Fruit fly (Drosophila melanogaster) whole organism, embryonic: ENCODE measurements around the gene Iyd.

ENCODE experiments used
- Antp ChIP-seq: fragments of 200-800 bp; sonication (Bioruptor generic); optimal IDR thresholded peaks from 3 replicates; lab custom pipeline; 2016; ENCODE audit warnings: missing biosample characterization, missing genetic modification characterization
- BEAF-32 ChIP-seq: fragments of 200-800 bp; sonication (Bioruptor generic); optimal IDR thresholded peaks from 3 replicates; lab custom pipeline; 2017; ENCODE audit warnings: missing biosample characterization, missing genetic modification characterization, mild to moderate bottlenecking, moderate library complexity, missing genetic modification reagents
- CG10267 ChIP-seq: fragments of 200-800 bp; sonication (Bioruptor generic); optimal IDR thresholded peaks from 2 replicates; lab custom pipeline; 2018; ENCODE audit warnings: missing biosample characterization, mild to moderate bottlenecking, missing genetic modification characterization, moderate library complexity
- CG10321 ChIP-seq: fragments of 200-800 bp; sonication (Bioruptor generic); IDR thresholded peaks from 2 replicates; pipeline ENCODE4 v1.3.6; 2022; ENCODE audit warnings: missing biosample characterization, missing genetic modification characterization
- CG11504 ChIP-seq: fragments of 200-800 bp; sonication (Bioruptor generic); optimal IDR thresholded peaks from 3 replicates; lab custom pipeline; 2019; ENCODE audit warnings: missing biosample characterization, mild to moderate bottlenecking, missing genetic modification characterization, moderate library complexity
- CG12769 ChIP-seq: fragments of 200-800 bp; sonication (Bioruptor generic); optimal IDR thresholded peaks from 2 replicates; lab custom pipeline; 2019; ENCODE audit warnings: missing biosample characterization, mild to moderate bottlenecking, missing genetic modification characterization, moderate library complexity
- CG13624 ChIP-seq: fragments of 200-800 bp; sonication (Bioruptor generic); optimal IDR thresholded peaks from 2 replicates; lab custom pipeline; 2016; ENCODE audit warnings: missing biosample characterization, missing genetic modification characterization
- CG13894 ChIP-seq: fragments of 200-800 bp; sonication (Bioruptor generic); optimal IDR thresholded peaks from 3 replicates; lab custom pipeline; 2018; ENCODE audit warnings: missing biosample characterization, mild to moderate bottlenecking, missing genetic modification characterization, moderate library complexity
- CG14441 ChIP-seq: fragments of 200-800 bp; sonication (Bioruptor generic); IDR thresholded peaks from 2 replicates; pipeline ENCODE4 v1.3.6; 2022; ENCODE audit warnings: missing biosample characterization, missing genetic modification characterization
- CG15479 ChIP-seq: fragments of 200-800 bp; sonication (Bioruptor generic); optimal IDR thresholded peaks from 3 replicates; lab custom pipeline; 2019; ENCODE audit warnings: missing biosample characterization, mild to moderate bottlenecking, missing genetic modification characterization, moderate library complexity
- CG17912 ChIP-seq: fragments of 200-800 bp; sonication (Bioruptor generic); optimal IDR thresholded peaks from 2 replicates; lab custom pipeline; 2018; ENCODE audit warnings: missing biosample characterization, mild to moderate bottlenecking, missing genetic modification characterization
- CG2129 ChIP-seq: fragments of 200-800 bp; sonication (Bioruptor generic); IDR thresholded peaks from 2 replicates; pipeline ENCODE4 v1.3.6; 2022; ENCODE audit warnings: missing biosample characterization, missing genetic modification characterization; ENCODE audit not compliant: partially characterized antibody
- CG2875 ChIP-seq: fragments of 200-800 bp; sonication (Bioruptor generic); optimal IDR thresholded peaks from 2 replicates; lab custom pipeline; 2017; ENCODE audit warnings: missing biosample characterization, mild to moderate bottlenecking, missing genetic modification characterization, missing genetic modification reagents
- CG30431 ChIP-seq: fragments of 200-800 bp; sonication (Bioruptor generic); optimal IDR thresholded peaks from 2 replicates; lab custom pipeline; 2017; ENCODE audit warnings: missing biosample characterization, missing genetic modification characterization
- CG31224 ChIP-seq: fragments of 200-800 bp; sonication (Bioruptor generic); IDR thresholded peaks from 2 replicates; pipeline ENCODE4 v1.3.6; 2022; ENCODE audit warnings: missing biosample characterization, missing genetic modification characterization
- CG31388 ChIP-seq: fragments of 200-800 bp; sonication (Bioruptor generic); optimal IDR thresholded peaks from 2 replicates; lab custom pipeline; 2016; ENCODE audit warnings: missing biosample characterization, missing genetic modification characterization
- CG3281 ChIP-seq: fragments of 200-800 bp; sonication (Bioruptor generic); optimal IDR thresholded peaks from 3 replicates; lab custom pipeline; 2017; ENCODE audit warnings: missing biosample characterization, mild to moderate bottlenecking, missing genetic modification characterization
- CG34422 ChIP-seq: fragments of 200-800 bp; sonication (Bioruptor generic); IDR thresholded peaks from 3 replicates; pipeline ENCODE4 v1.3.6; 2022; ENCODE audit warnings: missing biosample characterization, missing genetic modification characterization
- CG4404 ChIP-seq: fragments of 200-800 bp; sonication (Bioruptor generic); IDR thresholded peaks from 2 replicates; pipeline ENCODE4 v1.3.6; 2022; ENCODE audit warnings: missing biosample characterization, missing genetic modification characterization
- CG4854 ChIP-seq: fragments of 200-800 bp; sonication (Bioruptor generic); optimal IDR thresholded peaks from 2 replicates; lab custom pipeline; 2016; ENCODE audit warnings: missing biosample characterization, missing genetic modification characterization, inconsistent platforms
- CG7928 ChIP-seq: fragments of 200-800 bp; sonication (Bioruptor generic); optimal IDR thresholded peaks from 2 replicates; lab custom pipeline; 2017; ENCODE audit warnings: missing biosample characterization, mild to moderate bottlenecking, missing genetic modification characterization
- CG8478 ChIP-seq: fragments of >200 bp; optimal IDR thresholded peaks from 2 replicates; lab custom pipeline; 2018
- CG9727 ChIP-seq: fragments of 200-800 bp; sonication (Bioruptor generic); optimal IDR thresholded peaks from 3 replicates; lab custom pipeline; 2017; ENCODE audit warnings: missing biosample characterization, mild to moderate bottlenecking, missing genetic modification characterization
- D19B ChIP-seq: fragments of 200-800 bp; sonication (Bioruptor generic); optimal IDR thresholded peaks from 2 replicates; lab custom pipeline; 2017; ENCODE audit warnings: missing biosample characterization, mild to moderate bottlenecking, missing genetic modification characterization
- Dfd ChIP-seq, 2 experiments: fragments of >200 bp; optimal IDR thresholded peaks; 2 replicates each; lab custom pipeline; 2017; ENCODE audit warnings: missing biosample characterization in 2 of 2, missing genetic modification characterization in 2 of 2
- E2f2 ChIP-seq: fragments of 200-800 bp; sonication (Bioruptor generic); IDR thresholded peaks from 2 replicates; pipeline ENCODE4 v1.3.6; 2022; ENCODE audit warnings: missing biosample characterization, missing genetic modification characterization
- ERR ChIP-seq: fragments of 200-800 bp; sonication (Bioruptor generic); optimal IDR thresholded peaks from 2 replicates; lab custom pipeline; 2016; ENCODE audit warnings: missing biosample characterization, missing genetic modification characterization
- Fer2 ChIP-seq: fragments of 200-800 bp; sonication (Bioruptor generic); optimal IDR thresholded peaks from 2 replicates; lab custom pipeline; 2018; ENCODE audit warnings: missing biosample characterization, mild to moderate bottlenecking, missing genetic modification characterization, moderate library complexity
- NC2β ChIP-seq: fragments of 200-800 bp; sonication (Bioruptor generic); optimal IDR thresholded peaks from 2 replicates; lab custom pipeline; 2016; ENCODE audit warnings: missing biosample characterization, missing genetic modification characterization
- NK7.1 ChIP-seq: fragments of 200-800 bp; sonication (Bioruptor generic); optimal IDR thresholded peaks from 3 replicates; lab custom pipeline; 2016; ENCODE audit warnings: missing biosample characterization, missing genetic modification characterization
- TFAM ChIP-seq: fragments of 200-800 bp; sonication (Bioruptor generic); optimal IDR thresholded peaks from 2 replicates; lab custom pipeline; 2017; ENCODE audit warnings: missing biosample characterization, missing genetic modification characterization, inconsistent platforms
- Vsx1 ChIP-seq: fragments of 200-800 bp; sonication (Bioruptor generic); optimal IDR thresholded peaks from 2 replicates; lab custom pipeline; 2017; ENCODE audit warnings: missing biosample characterization, mild to moderate bottlenecking, missing genetic modification characterization, missing genetic modification reagents
- cad ChIP-seq: fragments of >200 bp; optimal IDR thresholded peaks from 2 replicates; lab custom pipeline; 2017; ENCODE audit warnings: missing biosample characterization, missing genetic modification characterization
- ci ChIP-seq: fragments of 200-800 bp; sonication (Bioruptor generic); IDR thresholded peaks from 3 replicates; pipeline ENCODE4 v1.3.6; 2022; ENCODE audit warnings: missing biosample characterization, missing genetic modification characterization
- dan ChIP-seq: fragments of 200-800 bp; sonication (Bioruptor generic); IDR thresholded peaks from 2 replicates; pipeline ENCODE4 v1.3.6; 2022; ENCODE audit warnings: missing biosample characterization, missing genetic modification characterization
- danr ChIP-seq: fragments of 200-800 bp; sonication (Bioruptor generic); IDR thresholded peaks from 2 replicates; pipeline ENCODE4 v1.3.6; 2022; ENCODE audit warnings: missing biosample characterization, missing genetic modification characterization
- disco-r ChIP-seq: fragments of 200-800 bp; sonication (Bioruptor generic); optimal IDR thresholded peaks from 2 replicates; lab custom pipeline; 2016; ENCODE audit warnings: missing biosample characterization, missing genetic modification characterization
- fd3F ChIP-seq: fragments of 200-800 bp; sonication (Bioruptor generic); optimal IDR thresholded peaks from 2 replicates; lab custom pipeline; 2018; ENCODE audit warnings: missing biosample characterization, mild to moderate bottlenecking, missing genetic modification characterization, moderate library complexity
- ham ChIP-seq: fragments of 200-800 bp; sonication (Bioruptor generic); IDR thresholded peaks from 2 replicates; pipeline ENCODE4 v1.3.6; 2022; ENCODE audit warnings: missing biosample characterization, missing genetic modification characterization
- lbe ChIP-seq: fragments of 200-800 bp; sonication (Bioruptor generic); optimal IDR thresholded peaks from 2 replicates; lab custom pipeline; 2016; ENCODE audit warnings: missing biosample characterization, mild to moderate bottlenecking, missing genetic modification characterization
- ranshi ChIP-seq: fragments of 200-800 bp; sonication (Bioruptor generic); IDR thresholded peaks from 2 replicates; pipeline ENCODE4 v1.3.6; 2022; ENCODE audit warnings: missing biosample characterization, missing genetic modification characterization
- run ChIP-seq: fragments of 200-800 bp; sonication (Bioruptor generic); optimal IDR thresholded peaks from 3 replicates; lab custom pipeline; 2018; ENCODE audit warnings: missing biosample characterization, mild to moderate bottlenecking, missing genetic modification characterization
- sc ChIP-seq, 3 experiments: fragments of >200 bp in 2 of 3; fragments of 200-800 bp in 1 of 3; sonication (Bioruptor generic) in 1 of 3; optimal IDR thresholded peaks; 2 replicates in 2 of 3; 3 replicates in 1 of 3; lab custom pipeline; 2017; ENCODE audit warnings: mild to moderate bottlenecking in 1 of 3, missing biosample characterization in 1 of 3, missing genetic modification characterization in 1 of 3, missing genetic modification reagents in 1 of 3
- sna ChIP-seq: fragments of 200-800 bp; sonication (Bioruptor generic); IDR thresholded peaks from 2 replicates; pipeline ENCODE4 v1.3.6; 2022; ENCODE audit warnings: missing biosample characterization, missing genetic modification characterization; ENCODE audit not compliant: partially characterized antibody
- sr ChIP-seq: fragments of 200-800 bp; sonication (Bioruptor generic); IDR thresholded peaks from 3 replicates; pipeline ENCODE4 v1.3.6; 2022; ENCODE audit warnings: missing biosample characterization, missing genetic modification characterization
- tx ChIP-seq: fragments of 200-800 bp; sonication (Bioruptor generic); optimal IDR thresholded peaks from 2 replicates; lab custom pipeline; 2016; ENCODE audit warnings: missing biosample characterization, missing genetic modification characterization
- vnd ChIP-seq: fragments of 200-800 bp; sonication (Bioruptor generic); IDR thresholded peaks from 3 replicates; pipeline ENCODE4 v1.3.6; 2022; ENCODE audit warnings: missing biosample characterization, missing genetic modification characterization; ENCODE audit not compliant: partially characterized antibody
- zen ChIP-seq: fragments of 200-800 bp; sonication (Bioruptor generic); optimal IDR thresholded peaks from 3 replicates; lab custom pipeline; 2018; ENCODE audit warnings: missing biosample characterization, mild to moderate bottlenecking, missing genetic modification characterization, moderate library complexity
- zen2 ChIP-seq: fragments of 200-800 bp; sonication (Bioruptor generic); IDR thresholded peaks from 3 replicates; pipeline ENCODE4 v1.3.6; 2022; ENCODE audit warnings: missing biosample characterization, missing genetic modification characterization; ENCODE audit not compliant: partially characterized antibody

The Iyd gene

dm6 chr3L:11097982-11098663 is 2.1 kb upstream of the Iyd start, which contains the start of the genes Irbp18 and APP-BP1 (continued):
- TF ChIP-seq CG2875 (GFP tag; lab: Kevin White, UChicago) = peak; percentile 90
- TF ChIP-seq sr (GFP tag; lab: Robert Waterston, UW) = 0 out of 3 replicates have a peak, but pooled peaks have one; percentile 25
- peak; percentile 95 for TF ChIP-seq CG4854
- peak; percentile 92 for TF ChIP-seq CG12769
- peak; percentile 81 for TF ChIP-seq CG31224 (GFP tag; lab: Robert Waterston, UW)
- TF ChIP-seq tx (GFP tag; lab: Kevin White, UChicago) = peak; percentile 92
- TF ChIP-seq sna (GFP tag; lab: Robert Waterston, UW) = no peak
- peak; percentile 39; the same call in 1 of the 2 replicates for TF ChIP-seq CG10321
- peak; percentile 93 for TF ChIP-seq NC2β (GFP tag; lab: Kevin White, UChicago)
- TF ChIP-seq E2f2 (GFP tag; lab: Robert Waterston, UW) = peak; percentile 63
- peak; percentile 84 for TF ChIP-seq Vsx1
- TF ChIP-seq disco-r (GFP tag; lab: Kevin White, UChicago) = peak; percentile 93
- TF ChIP-seq CG13894 (tag; lab: Kevin White, UChicago) = peak; percentile 86
- TF ChIP-seq cad = no peak
- peak; percentile 81 for TF ChIP-seq danr (GFP tag; lab: Robert Waterston, UW)
- peak; percentile 96 for TF ChIP-seq CG9727 (GFP tag; lab: Kevin White, UChicago)
- no peak for TF ChIP-seq vnd (GFP tag; lab: Robert Waterston, UW)
- peak; percentile 82 for TF ChIP-seq CG31388 (GFP tag; lab: Kevin White, UChicago)
- TF ChIP-seq Dfd (GFP tag; optimal IDR thresholded peaks at IDR 0.05; lab: Kevin White, UChicago) = no peak
- TF ChIP-seq NK7.1 = peak; percentile 87
- TF ChIP-seq CG14441 = peak; percentile 87
- TF ChIP-seq zen2 = no peak
- TF ChIP-seq Antp = peak; percentile 86
- peak; percentile 87 for TF ChIP-seq ranshi
- TF ChIP-seq run = peak; percentile 58
- TF ChIP-seq CG34422 = peak; percentile 87
- TF ChIP-seq fd3F = peak; percentile 91
- peak; percentile 92 for TF ChIP-seq CG11504
- TF ChIP-seq ERR (GFP tag; lab: Kevin White, UChicago) = peak; percentile 88
- no peak for TF ChIP-seq dan (GFP tag; lab: Robert Waterston, UW)
- TF ChIP-seq CG17912 (GFP tag; lab: Kevin White, UChicago) = peak; percentile 47
- peak; percentile 94 for TF ChIP-seq CG30431
- TF ChIP-seq CG13624 (GFP tag; lab: Kevin White, UChicago) = peak; percentile 95
- TF ChIP-seq CG7928 (GFP tag; lab: Kevin White, UChicago) = peak; percentile 69
- TF ChIP-seq sc (optimal IDR thresholded peaks at IDR 0.05; lab: Kevin White, UChicago) = no peak
- TF ChIP-seq sc (GFP tag; optimal IDR thresholded peaks at IDR 0.05; lab: Kevin White, UChicago) = peak; percentile 90
- TF ChIP-seq CG4404 (GFP tag; lab: Robert Waterston, UW) = peak; percentile 73
- no peak for TF ChIP-seq CG2129 (GFP tag; lab: Robert Waterston, UW)
- TF ChIP-seq CG3281 = peak; percentile 95
- no peak for TF ChIP-seq CG8478
- TF ChIP-seq D19B = peak; percentile 86
- no peak for TF ChIP-seq ham (GFP tag; lab: Robert Waterston, UW)
- TF ChIP-seq TFAM = peak; percentile 62
- peak; percentile 92 for TF ChIP-seq lbe (GFP tag; lab: Kevin White, UChicago)
- peak; percentile 80 for TF ChIP-seq Fer2
- TF ChIP-seq zen = peak; percentile 85
- TF ChIP-seq CG10267 (tag; lab: Kevin White, UChicago) = peak; percentile 98
- TF ChIP-seq BEAF-32 = peak; percentile 46
- TF ChIP-seq ci (GFP tag; lab: Robert Waterston, UW) = peak; percentile 84
- TF ChIP-seq CG15479 (GFP tag; lab: Kevin White, UChicago) = peak; percentile 73
